Worm (Caenorhabditis elegans) whole organism, L3 larva: ENCODE data around the gene str-37.

Experiments used
- R02D3.7 ChIP-seq: fragments of 150-350 bp; optimal IDR thresholded peaks from 2 replicates; lab custom pipeline; 2014; ENCODE audit warnings: missing biosample characterization, missing genetic modification characterization
- egl-27 ChIP-seq: sonication (generic microtip); optimal IDR thresholded peaks from 4 replicates; lab custom pipeline; 2017; ENCODE audit warnings: missing biosample characterization, missing genetic modification reagents, missing genetic modification characterization
- fkh-10 ChIP-seq: sonication (generic microtip); optimal IDR thresholded peaks from 2 replicates; lab custom pipeline; 2017; ENCODE audit warnings: missing biosample characterization, missing genetic modification reagents, missing genetic modification characterization
- nhr-11 ChIP-seq: fragments of 150-350 bp; optimal IDR thresholded peaks from 2 replicates; lab custom pipeline; 2014; ENCODE audit warnings: missing biosample characterization, missing genetic modification characterization
- nhr-23 ChIP-seq: fragments of 150-350 bp; optimal IDR thresholded peaks from 2 replicates; lab custom pipeline; 2014; ENCODE audit warnings: missing biosample characterization, missing genetic modification reagents, missing genetic modification characterization
- nhr-76 ChIP-seq: fragments of 150-350 bp; sonication (generic microtip); optimal IDR thresholded peaks from 5 replicates; lab custom pipeline; 2014; ENCODE audit warnings: missing biosample characterization, missing genetic modification characterization
- pha-4 ChIP-seq: fragments of 150-350 bp; optimal IDR thresholded peaks from 2 replicates; lab custom pipeline; 2014; ENCODE audit warnings: missing biosample characterization, missing genetic modification reagents, missing genetic modification characterization
- snpc-4 ChIP-seq: fragments of 150-350 bp; optimal IDR thresholded peaks from 2 replicates; lab custom pipeline; 2014; ENCODE audit warnings: missing biosample characterization, missing genetic modification characterization
- ztf-11 ChIP-seq: fragments of 150-350 bp; optimal IDR thresholded peaks from 2 replicates; lab custom pipeline; 2014; ENCODE audit warnings: missing biosample characterization, missing genetic modification characterization
- ztf-4 ChIP-seq: fragments of 150-350 bp; optimal IDR thresholded peaks from 2 replicates; lab custom pipeline; 2014; ENCODE audit warnings: missing biosample characterization, missing genetic modification characterization

DNA sequence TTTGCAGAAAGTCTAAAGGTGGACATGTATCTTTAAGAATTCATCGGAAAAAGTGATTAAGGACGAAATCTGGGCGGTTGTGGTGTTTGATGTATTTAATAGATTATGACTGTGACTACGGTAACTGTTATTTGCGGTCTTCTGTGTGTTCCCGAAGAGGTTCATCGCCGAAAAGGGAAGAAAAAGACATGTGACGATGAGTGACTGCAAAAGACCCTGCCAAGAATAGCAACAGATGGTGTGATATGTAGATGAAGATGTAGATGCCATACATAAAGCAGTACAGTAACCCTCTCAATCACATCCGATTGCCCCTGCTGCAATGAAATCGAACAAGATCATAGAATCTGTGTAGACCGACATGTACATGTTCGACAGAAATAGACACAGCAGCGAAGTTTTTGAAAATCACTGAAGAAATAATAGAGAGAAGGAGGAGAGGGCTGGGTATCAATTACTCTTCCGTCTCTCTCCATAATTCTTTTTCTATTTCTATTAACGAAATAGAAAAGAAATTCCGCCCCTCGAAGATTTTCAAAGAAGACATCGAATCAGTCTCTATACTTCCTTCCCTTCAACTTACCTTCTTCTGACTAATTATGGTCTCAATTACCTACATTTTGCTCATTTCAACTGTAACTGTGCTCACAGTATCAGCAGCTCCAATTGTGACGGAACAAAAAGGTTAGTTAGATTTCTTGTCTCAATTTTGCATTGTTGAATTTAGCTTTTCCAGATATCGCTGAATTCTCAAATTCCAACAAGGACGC, 31.4 kb downstream of the str-37 start, which contains the start of gene F32H5.3:
- TF ChIP-seq nhr-11 (tag; lab: Kevin White, UChicago) = no peak
- TF ChIP-seq pha-4 = no peak
- no peak for TF ChIP-seq egl-27
- no peak for TF ChIP-seq R02D3.7 (tag; lab: Kevin White, UChicago)
- no peak for TF ChIP-seq ztf-4
- TF ChIP-seq ztf-11 (tag; lab: Kevin White, UChicago) = no peak
- TF ChIP-seq nhr-76 (tag; lab: Kevin White, UChicago) = no peak
- TF ChIP-seq fkh-10 (GFP tag; lab: Kevin White, UChicago) = no peak
- TF ChIP-seq snpc-4 (tag; lab: Kevin White, UChicago) = no peak
- TF ChIP-seq nhr-23 (tag; lab: Kevin White, UChicago) = peak; percentile 35
